Fruit fly (Drosophila melanogaster): ENCODE results near the gene CG46383.

CG46383 gene

dm6 chr3R:15984483-15985118, 33.9 kb upstream of the CG46383 start (continued):
- TF ChIP-seq bsh (GFP tag; optimal IDR thresholded peaks at IDR 0.05), result peak; percentile 60 to 74
- TF ChIP-seq Eip74EF (GFP tag; optimal IDR thresholded peaks at IDR 0.05), result peak in 1 of 2 experiments; percentile 4
- TF ChIP-seq CrebB (tag; optimal IDR thresholded peaks at IDR 0.05), result no peak
- no peak for TF ChIP-seq Bteb2 (GFP tag; optimal IDR thresholded peaks at IDR 0.05)
- no peak for TF ChIP-seq pita (GFP tag; optimal IDR thresholded peaks at IDR 0.05)
- no peak for TF ChIP-seq CG7745 (tag; optimal IDR thresholded peaks at IDR 0.05)
- TF ChIP-seq Blimp-1 (GFP tag; optimal IDR thresholded peaks at IDR 0.05), result peak; percentile 58
- peak; percentile 57 for TF ChIP-seq lmd (GFP tag; IDR thresholded peaks at IDR 0.05)
- TF ChIP-seq fu2 (GFP tag; optimal IDR thresholded peaks at IDR 0.05), result no peak
- TF ChIP-seq CG8290 (GFP tag; optimal IDR thresholded peaks at IDR 0.05), result no peak
- peak in 1 of 2 experiments; percentile 19 for TF ChIP-seq CG8290 (tag; optimal IDR thresholded peaks at IDR 0.05)
- TF ChIP-seq CG13123 (GFP tag; optimal IDR thresholded peaks at IDR 0.05), result no peak
- no peak for TF ChIP-seq ci (GFP tag; IDR thresholded peaks at IDR 0.05)
- TF ChIP-seq emc (GFP tag; optimal IDR thresholded peaks at IDR 0.05), result no peak
- peak; percentile 4 for TF ChIP-seq odd (GFP tag; optimal IDR thresholded peaks at IDR 0.05)
- TF ChIP-seq da (GFP tag; optimal IDR thresholded peaks at IDR 0.05), result no peak
- TF ChIP-seq CG42726 (GFP tag; IDR thresholded peaks at IDR 0.05; ENCODE audit: partially characterized antibody), result peak; percentile 54; the same call in 1 of the 2 replicates
- no peak for TF ChIP-seq Adf1 (GFP tag; IDR thresholded peaks at IDR 0.05)
- peak; percentile 65 for TF ChIP-seq dmrt99B (tag; optimal IDR thresholded peaks at IDR 0.05)
- TF ChIP-seq gsb-n (tag; optimal IDR thresholded peaks at IDR 0.05), result peak; percentile 26
- TF ChIP-seq Ada2b (GFP tag; IDR thresholded peaks at IDR 0.05), result peak; percentile 32; the same call in 1 of the 2 replicates
- peak; percentile 79 for TF ChIP-seq dmrt11E (tag; optimal IDR thresholded peaks at IDR 0.05)
- TF ChIP-seq CG34376 (GFP tag; optimal IDR thresholded peaks at IDR 0.05), result peak; percentile 44
- TF ChIP-seq sob (GFP tag; IDR thresholded peaks at IDR 0.05), result peak; percentile 37
- no peak for TF ChIP-seq Atf3 (GFP tag; optimal IDR thresholded peaks at IDR 0.05)
- no peak for TF ChIP-seq D (optimal IDR thresholded peaks at IDR 0.05)
- TF ChIP-seq D (GFP tag; optimal IDR thresholded peaks at IDR 0.05), result peak; percentile 12
- 0 out of 2 replicates have a peak, but pooled peaks have one; percentile 19 for TF ChIP-seq slbo (GFP tag; IDR thresholded peaks at IDR 0.05)
- no peak for TF ChIP-seq CG17568 (GFP tag; optimal IDR thresholded peaks at IDR 0.05)
- no peak for TF ChIP-seq bigmax (GFP tag; optimal IDR thresholded peaks at IDR 0.05)
- TF ChIP-seq TFAM (GFP tag; optimal IDR thresholded peaks at IDR 0.05), result no peak
- peak; percentile 19 for TF ChIP-seq org-1 (GFP tag; optimal IDR thresholded peaks at IDR 0.05)
- no peak for TF ChIP-seq Vsx1 (GFP tag; optimal IDR thresholded peaks at IDR 0.05)
- peak; percentile 43 for TF ChIP-seq Fer3 (tag; optimal IDR thresholded peaks at IDR 0.05)

dm6 chr3R:15983541-15984229, 32.9 kb upstream of the CG46383 start:
- TF ChIP-seq caup (GFP tag; optimal IDR thresholded peaks at IDR 0.05; ENCODE audit: severe bottlenecking), result peak; percentile 18
- TF ChIP-seq zf30C (GFP tag; optimal IDR thresholded peaks at IDR 0.05), result peak; percentile 82
- TF ChIP-seq corto (GFP tag; optimal IDR thresholded peaks at IDR 0.05), result no peak
- TF ChIP-seq CG1602 (GFP tag; optimal IDR thresholded peaks at IDR 0.05), result no peak
- no peak for TF ChIP-seq CG5953 (GFP tag; IDR thresholded peaks at IDR 0.05)
- peak; percentile 63 for TF ChIP-seq fd64A (GFP tag; optimal IDR thresholded peaks at IDR 0.05)
- peak; percentile 54 for TF ChIP-seq CG18262 (tag; optimal IDR thresholded peaks at IDR 0.05)
- TF ChIP-seq CG18476 (GFP tag; optimal IDR thresholded peaks at IDR 0.05), result no peak
- TF ChIP-seq Hr39 (optimal IDR thresholded peaks at IDR 0.05), result no peak
- no peak for TF ChIP-seq D (optimal IDR thresholded peaks at IDR 0.05)
- TF ChIP-seq D (GFP tag; optimal IDR thresholded peaks at IDR 0.05), result peak; percentile 36
- TF ChIP-seq sens (GFP tag), result peak; percentile 85
- TF ChIP-seq CG7839 (tag; optimal IDR thresholded peaks at IDR 0.05), result peak; percentile 1
- TF ChIP-seq CG12769 (tag; optimal IDR thresholded peaks at IDR 0.05), result peak; percentile 2
- TF ChIP-seq Max (GFP tag; optimal IDR thresholded peaks at IDR 0.05), result peak; percentile 19
- peak; percentile 48 for TF ChIP-seq Nf-YB (GFP tag; optimal IDR thresholded peaks at IDR 0.05)
- TF ChIP-seq Hmr (GFP tag; optimal IDR thresholded peaks at IDR 0.05), result peak; percentile 21
- peak; percentile 73 for TF ChIP-seq PHDP (tag; optimal IDR thresholded peaks at IDR 0.05)

Data from whole organism, embryonic.